Worm (Caenorhabditis elegans): Measurements from ENCODE around the gene srab-6.

DNA sequence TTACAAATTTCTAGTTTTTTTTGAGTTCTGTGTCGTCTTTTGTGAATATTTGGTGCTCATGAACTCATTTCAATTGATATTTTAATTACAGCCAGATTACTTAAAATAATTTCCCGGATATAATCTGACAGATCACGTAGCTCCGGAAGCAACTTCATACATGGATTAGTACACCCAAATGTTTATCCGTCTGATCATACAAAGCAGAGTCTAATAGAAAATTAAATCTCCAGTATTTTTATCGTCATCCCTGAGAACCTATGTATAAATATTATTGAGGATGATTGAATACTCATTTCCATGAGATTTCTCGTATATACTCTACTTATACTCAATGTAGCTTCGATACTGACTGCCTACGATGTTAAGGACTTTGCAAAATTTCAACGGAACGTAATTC lies 26.9 kb downstream of the srab-6 start, which contains the start of gene Y73C8C.12:
- TF ChIP-seq unc-39 (tag; optimal IDR thresholded peaks at IDR 0.05): no peak
- TF ChIP-seq fos-1 (tag; optimal IDR thresholded peaks at IDR 0.05): no peak
- TF ChIP-seq pqm-1 (tag; optimal IDR thresholded peaks at IDR 0.05): no peak
- TF ChIP-seq egl-27 (tag; optimal IDR thresholded peaks at IDR 0.05): no peak
- TF ChIP-seq unc-62 (GFP tag; optimal IDR thresholded peaks at IDR 0.05 in 1 of 2): no peak
- no peak for TF ChIP-seq unc-62 (tag; optimal IDR thresholded peaks at IDR 0.05)

Data from whole organism, L4 larva.